Worm (Caenorhabditis elegans): Measurements from ENCODE around the gene F58F12.4.

ce11 chrII:6403233-6403632 lies 16.7 kb downstream of the F58F12.4 start, which contains the start of gene T25D10.1:
- TF ChIP-seq K02D7.2 (tag; optimal IDR thresholded peaks at IDR 0.05), result no peak
- TF ChIP-seq ets-4 (tag; optimal IDR thresholded peaks at IDR 0.05), result no peak
- no peak for TF ChIP-seq pros-1 (tag; optimal IDR thresholded peaks at IDR 0.05)
- TF ChIP-seq pha-4 (tag; optimal IDR thresholded peaks at IDR 0.05), result no peak
- no peak for TF ChIP-seq hlh-6 (tag; optimal IDR thresholded peaks at IDR 0.05)
- no peak for TF ChIP-seq ztf-16 (tag; optimal IDR thresholded peaks at IDR 0.05)
- TF ChIP-seq nhr-11 (tag; optimal IDR thresholded peaks at IDR 0.05), result no peak
- TF ChIP-seq fkh-10 (GFP tag; optimal IDR thresholded peaks at IDR 0.05), result no peak
- no peak for TF ChIP-seq hlh-13 (GFP tag; optimal IDR thresholded peaks at IDR 0.05)
- TF ChIP-seq hlh-30 (tag; optimal IDR thresholded peaks at IDR 0.05; ENCODE audit: insufficient read depth), result no peak
- TF ChIP-seq C38D4.7 (GFP tag; optimal IDR thresholded peaks at IDR 0.05), result no peak
- TF ChIP-seq ama-1 (optimal IDR thresholded peaks at IDR 0.05), result no peak
- no peak for TF ChIP-seq lin-11 (tag; optimal IDR thresholded peaks at IDR 0.05)
- TF ChIP-seq ceh-6 (GFP tag; optimal IDR thresholded peaks at IDR 0.05), result no peak

All from whole organism, late embryonic.